Fruit fly (Drosophila melanogaster): ENCODE measurements around the gene Snoo.

Snoo gene

DNA sequence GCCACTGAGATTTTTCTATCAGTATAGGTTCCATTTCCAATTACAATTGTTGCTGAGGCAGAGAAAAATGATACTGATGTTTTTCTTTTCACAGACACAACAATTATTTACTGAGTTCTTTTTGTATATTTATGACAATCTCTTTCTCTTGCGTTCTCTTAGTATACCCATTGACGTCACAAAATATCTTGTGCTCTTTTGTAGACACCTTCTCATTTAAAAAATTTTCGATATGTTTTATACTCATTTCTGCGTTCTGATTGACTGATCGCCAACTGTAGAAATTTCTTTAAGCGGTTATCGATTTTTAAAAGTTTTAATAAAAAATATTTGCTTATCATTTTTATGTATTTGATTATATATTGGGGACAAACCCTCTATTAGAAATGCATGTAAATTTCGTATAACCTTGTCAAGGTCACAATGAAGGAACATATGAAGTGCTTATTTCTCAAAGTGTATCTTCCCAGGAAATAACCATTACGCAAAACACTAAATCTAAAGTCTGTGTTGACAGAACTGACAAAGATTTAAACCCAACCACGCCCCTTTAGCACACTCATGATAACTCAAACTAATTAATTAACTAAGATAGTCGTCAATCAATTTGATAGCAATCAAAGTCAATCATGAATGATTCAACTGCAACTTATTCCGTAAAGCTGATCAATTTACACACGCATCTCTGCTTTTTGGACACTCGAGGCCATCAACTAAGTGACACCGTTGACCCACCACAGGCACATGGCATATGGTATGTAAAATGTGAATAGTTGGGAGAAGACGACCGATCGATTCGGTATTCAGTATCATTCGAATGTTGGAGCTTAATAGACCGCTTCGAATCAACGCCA, 26.8 kb upstream of the Snoo start, which contains the start of the genes Glyat and Tg (continued):
- TF ChIP-seq CG6813 (GFP tag; optimal IDR thresholded peaks at IDR 0.05): no peak
- peak; percentile 27; the same call in 1 of the 2 replicates for TF ChIP-seq CG7372 (GFP tag; IDR thresholded peaks at IDR 0.05)
- TF ChIP-seq ara (GFP tag; IDR thresholded peaks at IDR 0.05): no peak
- TF ChIP-seq E2f2 (GFP tag; IDR thresholded peaks at IDR 0.05): peak; percentile 92
- TF ChIP-seq ERR (GFP tag; optimal IDR thresholded peaks at IDR 0.05): no peak
- TF ChIP-seq bcd (GFP tag; optimal IDR thresholded peaks at IDR 0.05): no peak
- TF ChIP-seq CG6791 (GFP tag; IDR thresholded peaks at IDR 0.05; ENCODE audit: partially characterized antibody): peak; percentile 69
- TF ChIP-seq CG14710 (tag; optimal IDR thresholded peaks at IDR 0.05): no peak
- no peak for TF ChIP-seq CG4360 (GFP tag; IDR thresholded peaks at IDR 0.05)
- no peak for TF ChIP-seq CG10654 (GFP tag; optimal IDR thresholded peaks at IDR 0.05)
- TF ChIP-seq BEAF-32 (GFP tag; optimal IDR thresholded peaks at IDR 0.05): peak; percentile 15
- 0 out of 2 replicates have a peak, but pooled peaks have one; percentile 6 for TF ChIP-seq MBD-R2 (GFP tag; IDR thresholded peaks at IDR 0.05)
- no peak for TF ChIP-seq CG11085 (GFP tag; IDR thresholded peaks at IDR 0.05)
- TF ChIP-seq CG3281 (GFP tag; optimal IDR thresholded peaks at IDR 0.05): peak; percentile 29
- TF ChIP-seq otp (GFP tag; IDR thresholded peaks at IDR 0.05): no peak
- TF ChIP-seq CG11398 (GFP tag; optimal IDR thresholded peaks at IDR 0.05): no peak
- peak; percentile 2 for TF ChIP-seq ftz-f1 (GFP tag; optimal IDR thresholded peaks at IDR 0.05)
- TF ChIP-seq gsb (GFP tag; IDR thresholded peaks at IDR 0.05): no peak
- TF ChIP-seq NK7.1 (GFP tag; optimal IDR thresholded peaks at IDR 0.05): no peak
- TF ChIP-seq CG11723 (GFP tag; optimal IDR thresholded peaks at IDR 0.05): no peak
- TF ChIP-seq CG3847 (GFP tag; IDR thresholded peaks at IDR 0.05): no peak
- TF ChIP-seq Myb (GFP tag; optimal IDR thresholded peaks at IDR 0.05): peak; percentile 70
- no peak for TF ChIP-seq Ets65A (GFP tag)
- no peak for TF ChIP-seq CG12071 (GFP tag; optimal IDR thresholded peaks at IDR 0.05)
- peak; percentile 51 for TF ChIP-seq CG11504 (tag; optimal IDR thresholded peaks at IDR 0.05)
- no peak for TF ChIP-seq CG43689 (GFP tag; IDR thresholded peaks at IDR 0.05)
- no peak for TF ChIP-seq CG4328 (GFP tag; optimal IDR thresholded peaks at IDR 0.05)
- peak; percentile 8 for TF ChIP-seq CG10267 (tag; optimal IDR thresholded peaks at IDR 0.05)
- no peak for TF ChIP-seq CG1024 (GFP tag; IDR thresholded peaks at IDR 0.05)
- no peak for TF ChIP-seq CG2889 (GFP tag; IDR thresholded peaks at IDR 0.05)
- TF ChIP-seq CG2875 (GFP tag; optimal IDR thresholded peaks at IDR 0.05): no peak
- TF ChIP-seq hb (GFP tag; IDR thresholded peaks at IDR 0.05; ENCODE audit: partially characterized antibody): no peak
- TF ChIP-seq pho (GFP tag; optimal IDR thresholded peaks at IDR 0.05): no peak
- TF ChIP-seq abd-A (tag; optimal IDR thresholded peaks at IDR 0.05): no peak
- no peak for TF ChIP-seq ab (GFP tag; optimal IDR thresholded peaks at IDR 0.05)
- TF ChIP-seq CG2202 (tag; optimal IDR thresholded peaks at IDR 0.05): no peak
- TF ChIP-seq ttk (GFP tag; IDR thresholded peaks at IDR 0.05): peak; percentile 5; the same call in 1 of the 2 replicates
- TF ChIP-seq Sox102F (GFP tag; optimal IDR thresholded peaks at IDR 0.05): no peak
- no peak for TF ChIP-seq NC2α (GFP tag; optimal IDR thresholded peaks at IDR 0.05)
- peak; percentile 9 for TF ChIP-seq Sox100B (GFP tag; optimal IDR thresholded peaks at IDR 0.05)
- no peak for TF ChIP-seq en (GFP tag; optimal IDR thresholded peaks at IDR 0.05)
- peak; percentile 77 for TF ChIP-seq Dp (GFP tag; optimal IDR thresholded peaks at IDR 0.05)
- peak; percentile 1 for TF ChIP-seq HHEX (GFP tag; optimal IDR thresholded peaks at IDR 0.05)
- no peak for TF ChIP-seq CG10565 (GFP tag; optimal IDR thresholded peaks at IDR 0.05)
- TF ChIP-seq Oaz (GFP tag; IDR thresholded peaks at IDR 0.05): no peak
- no peak for TF ChIP-seq peb (GFP tag; IDR thresholded peaks at IDR 0.05)
- TF ChIP-seq CG7963 (GFP tag; IDR thresholded peaks at IDR 0.05; ENCODE audit: partially characterized antibody): 0 out of 3 replicates have a peak, but pooled peaks have one; percentile 43
- TF ChIP-seq ash1 (GFP tag; optimal IDR thresholded peaks at IDR 0.05): no peak
- no peak for TF ChIP-seq Dip3 (GFP tag; optimal IDR thresholded peaks at IDR 0.05)
- no peak for TF ChIP-seq Usf (GFP tag; optimal IDR thresholded peaks at IDR 0.05)

Data from whole organism, embryonic.